Worm (Caenorhabditis elegans): Measurements from ENCODE around the gene srd-59.

Gene srd-59

DNA sequence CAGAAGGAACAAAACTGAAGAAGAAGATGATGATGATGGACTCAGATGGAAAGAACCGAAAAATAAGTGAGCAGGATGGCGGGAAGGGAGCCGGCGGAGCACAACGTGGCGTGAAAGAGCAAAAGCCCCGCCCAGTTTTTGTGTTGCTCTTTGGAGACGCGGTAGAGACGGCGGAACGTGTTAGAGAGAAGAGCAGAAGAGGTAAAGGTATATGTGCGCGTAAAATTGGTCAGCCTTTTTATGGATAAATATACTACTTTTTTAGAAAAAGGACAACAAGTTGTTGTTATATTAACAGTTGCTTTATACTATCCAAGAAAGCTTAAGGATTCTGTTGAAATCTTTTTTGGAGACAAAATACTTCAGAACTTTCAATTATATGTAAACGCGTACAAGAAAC lies 11.6 kb downstream of the srd-59 start, which contains the start of gene E04F6.10:
TSS of gene E04F6.10 (minus strand) at position 101 of the 400 bp plus-strand sequence.
- TF ChIP-seq madf-10 (tag; optimal IDR thresholded peaks at IDR 0.05) (no peak), dpff-1 (tag; optimal IDR thresholded peaks at IDR 0.05) (no peak), die-1 (tag; optimal IDR thresholded peaks at IDR 0.05) (no peak), tlf-1 (GFP tag; optimal IDR thresholded peaks at IDR 0.05) (no peak), T07F8.4 (tag; optimal IDR thresholded peaks at IDR 0.05) (no peak), lin-54 (GFP tag; optimal IDR thresholded peaks at IDR 0.05) (no peak), dox-1 (GFP tag; IDR thresholded peaks at IDR 0.05) (no peak), aptf-3 (GFP tag; IDR thresholded peaks at IDR 0.05) (no peak), mcd-1 (GFP tag; IDR thresholded peaks at IDR 0.05) (no peak), mes-4 (tag; optimal IDR thresholded peaks at IDR 0.05) (no peak), ztf-26 (tag; optimal IDR thresholded peaks at IDR 0.05) (no peak), unc-62 (GFP tag; optimal IDR thresholded peaks at IDR 0.05) (no peak), lin-40 (tag; optimal IDR thresholded peaks at IDR 0.05) (no peak), ceh-40 (GFP tag; IDR thresholded peaks at IDR 0.05) (no peak), ccch-3 (GFP tag; optimal IDR thresholded peaks at IDR 0.05) (no peak), sea-2 (GFP tag; IDR thresholded peaks at IDR 0.05) (no peak), lin-26 (GFP tag; IDR thresholded peaks at IDR 0.05) (no peak), chd-7 (tag; optimal IDR thresholded peaks at IDR 0.05) (no peak), snpc-4 (GFP tag; optimal IDR thresholded peaks at IDR 0.05) (no peak), snpc-4 (tag; optimal IDR thresholded peaks at IDR 0.05) (no peak)

DNA sequence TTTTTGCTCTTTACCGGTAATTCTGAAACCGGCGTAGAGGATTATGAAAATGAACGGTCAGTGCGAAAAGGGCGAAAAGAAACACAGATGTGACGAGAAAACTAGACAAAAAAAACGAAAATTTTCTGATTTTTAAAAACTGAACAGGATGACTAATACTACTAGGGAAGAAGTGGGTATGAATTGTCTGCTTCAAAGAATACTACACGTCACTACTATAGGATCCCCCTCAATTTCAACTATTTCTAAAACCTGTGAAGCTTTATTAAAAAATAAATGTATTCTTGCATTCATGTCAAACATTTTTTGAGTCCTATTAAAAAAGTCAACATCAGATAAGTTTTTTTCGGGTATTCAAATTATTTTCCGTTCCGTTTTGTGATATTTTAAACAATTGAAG lies 18.6 kb downstream of the srd-59 start:
- TF ChIP-seq ztf-6 (GFP tag; IDR thresholded peaks at IDR 0.05): no peak
- TF ChIP-seq him-1 (tag; optimal IDR thresholded peaks at IDR 0.05): no peak
- no peak for TF ChIP-seq gei-17 (GFP tag; optimal IDR thresholded peaks at IDR 0.05)
- no peak for TF ChIP-seq Y53F4B.3 (GFP tag; IDR thresholded peaks at IDR 0.05)
- no peak for TF ChIP-seq lir-1 (GFP tag; conservative IDR thresholded peaks at IDR 0.05)
- no peak for TF ChIP-seq nfya-2 (GFP tag; IDR thresholded peaks at IDR 0.05)
- no peak for TF ChIP-seq hlh-12 (tag; optimal IDR thresholded peaks at IDR 0.05)
- TF ChIP-seq ets-4 (GFP tag; optimal IDR thresholded peaks at IDR 0.05): no peak

ce11 chrII:7225864-7226522 lies 20.5 kb downstream of the srd-59 start, which contains the start of gene clh-3:
Gene clh-3, minus strand, starts transcription at chrII:7225914.
- TF ChIP-seq ztf-25 (GFP tag; IDR thresholded peaks at IDR 0.05) (no peak), bed-2 (GFP tag; IDR thresholded peaks at IDR 0.05) (no peak), ets-4 (GFP tag; optimal IDR thresholded peaks at IDR 0.05) (no peak), efl-1 (GFP tag; optimal IDR thresholded peaks at IDR 0.05) (peak; percentile 61), ceh-100 (GFP tag; IDR thresholded peaks at IDR 0.05) (no peak), B0035.1 (tag; optimal IDR thresholded peaks at IDR 0.05) (no peak), aptf-2 (GFP tag; conservative IDR thresholded peaks at IDR 0.05) (peak; percentile 99), F10E7.11 (tag; optimal IDR thresholded peaks at IDR 0.05) (no peak), madf-3 (GFP tag; IDR thresholded peaks at IDR 0.05) (no peak), madf-6 (GFP tag; IDR thresholded peaks at IDR 0.05) (peak; percentile 60), F23B12.7 (tag; optimal IDR thresholded peaks at IDR 0.05; ENCODE audit: insufficient read depth) (no peak), snpc-3.4 (tag; optimal IDR thresholded peaks at IDR 0.05) (no peak), ceh-58 (GFP tag; IDR thresholded peaks at IDR 0.05) (no peak), madf-8 (GFP tag; conservative IDR thresholded peaks at IDR 0.05) (peak; percentile 36), K11D2.4 (GFP tag; IDR thresholded peaks at IDR 0.05) (no peak)
